Fruit fly (Drosophila melanogaster): ENCODE results near the gene PKD.
A peak's percentile ranks its signal among the peaks of the same experiment; 100 is the strongest.

The PKD gene

dm6 chr3R:18298298-18298899, 15.8 kb downstream of the PKD start (continued):
- TF ChIP-seq CG33213 (GFP tag; optimal IDR thresholded peaks at IDR 0.05) (peak; percentile 40), trh (GFP tag; optimal IDR thresholded peaks at IDR 0.05) (no peak), CG16815 (GFP tag; optimal IDR thresholded peaks at IDR 0.05) (peak; percentile 6), CG4424 (GFP tag; optimal IDR thresholded peaks at IDR 0.05) (no peak), btn (GFP tag; optimal IDR thresholded peaks at IDR 0.05) (no peak), CG32532 (GFP tag; IDR thresholded peaks at IDR 0.05) (peak; percentile 56), sens (GFP tag) (peak; percentile 68), zfh1 (GFP tag; IDR thresholded peaks at IDR 0.05) (peak; percentile 22; the same call in 1 of the 3 replicates), fd64A (GFP tag; optimal IDR thresholded peaks at IDR 0.05) (no peak), Xbp1 (GFP tag; optimal IDR thresholded peaks at IDR 0.05) (no peak), CG5180 (GFP tag; optimal IDR thresholded peaks at IDR 0.05) (no peak), Pdp1 (GFP tag; optimal IDR thresholded peaks at IDR 0.05) (no peak), kah (GFP tag; optimal IDR thresholded peaks at IDR 0.05) (peak; percentile 83), CG34376 (GFP tag; optimal IDR thresholded peaks at IDR 0.05) (peak; percentile 50), CG3407 (GFP tag; optimal IDR thresholded peaks at IDR 0.05) (no peak), slbo (GFP tag; IDR thresholded peaks at IDR 0.05) (peak; percentile 38), CG6254 (GFP tag; optimal IDR thresholded peaks at IDR 0.05) (no peak), phol (tag; optimal IDR thresholded peaks at IDR 0.05) (no peak), CG6272 (GFP tag; IDR thresholded peaks at IDR 0.05) (no peak), Oaz (GFP tag; IDR thresholded peaks at IDR 0.05) (no peak), CG42726 (GFP tag; IDR thresholded peaks at IDR 0.05; ENCODE audit: partially characterized antibody) (no peak), cwo (GFP tag; optimal IDR thresholded peaks at IDR 0.05) (peak; percentile 34), jumu (GFP tag; optimal IDR thresholded peaks at IDR 0.05) (no peak), NfI (GFP tag; optimal IDR thresholded peaks at IDR 0.05) (peak; percentile 14), CG3163 (GFP tag; optimal IDR thresholded peaks at IDR 0.05) (peak; percentile 22), stwl (tag; optimal IDR thresholded peaks at IDR 0.05) (no peak), cas (GFP tag; IDR thresholded peaks at IDR 0.05) (no peak), E2f1 (GFP tag; IDR thresholded peaks at IDR 0.05) (no peak), CG10431 (GFP tag; optimal IDR thresholded peaks at IDR 0.05) (no peak), ro (GFP tag; IDR thresholded peaks at IDR 0.05) (no peak), Hmx (GFP tag; optimal IDR thresholded peaks at IDR 0.05) (no peak), CG6854 (GFP tag; optimal IDR thresholded peaks at IDR 0.05) (peak; percentile 42), grau (tag; optimal IDR thresholded peaks at IDR 0.05) (no peak), CG30020 (tag; optimal IDR thresholded peaks at IDR 0.05) (no peak), CG13296 (GFP tag; optimal IDR thresholded peaks at IDR 0.05) (peak; percentile 28), Atf6 (GFP tag; IDR thresholded peaks at IDR 0.05) (no peak), CG14710 (tag; optimal IDR thresholded peaks at IDR 0.05) (no peak), usp (GFP tag; optimal IDR thresholded peaks at IDR 0.05) (no peak), insv (GFP tag; optimal IDR thresholded peaks at IDR 0.05) (no peak), Chrac-16 (GFP tag; optimal IDR thresholded peaks at IDR 0.05) (no peak), CG6765 (GFP tag; optimal IDR thresholded peaks at IDR 0.05) (no peak), Ada2b (GFP tag; IDR thresholded peaks at IDR 0.05) (no peak), HmgD (GFP tag; optimal IDR thresholded peaks at IDR 0.05) (peak; percentile 64), Usf (GFP tag; optimal IDR thresholded peaks at IDR 0.05) (no peak), br (optimal IDR thresholded peaks at IDR 0.05) (no peak), luna (GFP tag; optimal IDR thresholded peaks at IDR 0.05) (no peak), CG13894 (tag; optimal IDR thresholded peaks at IDR 0.05) (peak; percentile 56), CG14667 (GFP tag; IDR thresholded peaks at IDR 0.05) (no peak), Hr78 (GFP tag; optimal IDR thresholded peaks at IDR 0.05) (peak in 1 of 2 experiments; percentile 43), Gsc (GFP tag; IDR thresholded peaks at IDR 0.05) (no peak), hbn (GFP tag; IDR thresholded peaks at IDR 0.05; ENCODE audit: partially characterized antibody) (no peak)
